Worm (Caenorhabditis elegans) whole organism, L2 larva: ENCODE data around the gene clec-229.

Experiments used
- F13H6.1 ChIP-seq: sonication (generic microtip); optimal IDR thresholded peaks from 2 replicates; lab custom pipeline; 2016; ENCODE audit warnings: missing genetic modification characterization, missing compliant biosample characterization
- ceh-82 ChIP-seq: fragments of 150-350 bp; optimal IDR thresholded peaks from 2 replicates; lab custom pipeline; 2014; ENCODE audit warnings: missing biosample characterization, missing genetic modification characterization
- elt-1 ChIP-seq: fragments of 150-350 bp; optimal IDR thresholded peaks from 2 replicates; lab custom pipeline; 2014; ENCODE audit warnings: missing biosample characterization, missing genetic modification characterization
- fos-1 ChIP-seq: fragments of 150-350 bp; optimal IDR thresholded peaks from 2 replicates; lab custom pipeline; 2014; ENCODE audit warnings: missing biosample characterization, missing genetic modification characterization
- lin-13 ChIP-seq: fragments of 150-350 bp; optimal IDR thresholded peaks from 2 replicates; lab custom pipeline; 2014; ENCODE audit warnings: missing biosample characterization, missing genetic modification reagents, missing genetic modification characterization
- unc-62 ChIP-seq: fragments of 150-350 bp; optimal IDR thresholded peaks from 2 replicates; lab custom pipeline; 2014; ENCODE audit warnings: missing biosample characterization, missing genetic modification reagents, missing genetic modification characterization

DNA sequence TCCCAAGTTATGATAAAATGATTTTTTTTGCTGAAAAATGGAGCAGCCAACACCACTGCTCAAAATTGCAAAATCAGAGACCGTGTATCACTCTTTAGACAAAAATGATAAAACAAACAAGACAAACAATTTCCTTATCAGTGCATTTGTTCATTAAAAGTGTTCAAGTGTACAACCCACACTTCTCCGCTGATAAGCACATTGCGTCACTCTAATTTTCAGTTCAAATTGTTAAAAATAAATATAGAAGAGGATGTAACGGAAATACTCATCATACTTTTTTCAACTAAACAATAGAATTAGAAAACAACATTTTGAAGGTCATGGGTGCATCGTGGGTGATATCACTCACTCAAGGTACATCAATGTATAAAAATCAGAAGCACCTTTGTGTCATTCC, 22.7 kb downstream of the clec-229 start, which contains the start of gene nhr-291:
- no peak for TF ChIP-seq elt-1 (tag; lab: Kevin White, UChicago)
- TF ChIP-seq ceh-82 = no peak
- no peak for TF ChIP-seq unc-62 (GFP tag; lab: Kevin White, UChicago)
- peak; percentile 99 for TF ChIP-seq fos-1 (tag; lab: Kevin White, UChicago)
- TF ChIP-seq F13H6.1 (tag; lab: Kevin White, UChicago) = no peak
- TF ChIP-seq lin-13 = no peak
